Fruit fly (Drosophila melanogaster): ENCODE measurements around the gene CG12402.

The CG12402 gene

dm6 chr3R:14062869-14063543, 45.1 kb downstream of the CG12402 start:
- TF ChIP-seq eve (GFP tag; optimal IDR thresholded peaks at IDR 0.05): peak in 1 of 2 experiments; percentile 15
- TF ChIP-seq hkb (optimal IDR thresholded peaks at IDR 0.05): no peak
- TF ChIP-seq hkb (GFP tag; IDR thresholded peaks at IDR 0.05): no peak
- TF ChIP-seq CG11456 (GFP tag; IDR thresholded peaks at IDR 0.05): no peak
- peak; percentile 77 for TF ChIP-seq sd (tag; optimal IDR thresholded peaks at IDR 0.05)
- peak; percentile 44 for TF ChIP-seq CG13624 (GFP tag; optimal IDR thresholded peaks at IDR 0.05)
- peak; percentile 96 for TF ChIP-seq CG13894 (tag; optimal IDR thresholded peaks at IDR 0.05)
- TF ChIP-seq CG12769 (tag; optimal IDR thresholded peaks at IDR 0.05): peak; percentile 70
- TF ChIP-seq CG15073 (GFP tag; optimal IDR thresholded peaks at IDR 0.05): no peak

- peak; percentile 73 for TF ChIP-seq CG2678 (tag; optimal IDR thresholded peaks at IDR 0.05)
- no peak for TF ChIP-seq HLHmδ (GFP tag; optimal IDR thresholded peaks at IDR 0.05)
- peak; percentile 53 for TF ChIP-seq lilli (GFP tag; optimal IDR thresholded peaks at IDR 0.05)
- TF ChIP-seq bab2 (GFP tag; optimal IDR thresholded peaks at IDR 0.05): no peak
- peak; percentile 33 for TF ChIP-seq Xbp1 (GFP tag; optimal IDR thresholded peaks at IDR 0.05)
- TF ChIP-seq CG18619 (GFP tag; optimal IDR thresholded peaks at IDR 0.05): peak; percentile 35
- no peak for TF ChIP-seq dmrt11E (tag; optimal IDR thresholded peaks at IDR 0.05)
- peak; percentile 72 for TF ChIP-seq nom (GFP tag; optimal IDR thresholded peaks at IDR 0.05)
- TF ChIP-seq Fer3 (tag; optimal IDR thresholded peaks at IDR 0.05): peak; percentile 52
- TF ChIP-seq CG9817 (tag; optimal IDR thresholded peaks at IDR 0.05): peak; percentile 25
- peak; percentile 43 for TF ChIP-seq CG6689 (GFP tag; IDR thresholded peaks at IDR 0.05)
- TF ChIP-seq Ets97D (GFP tag; optimal IDR thresholded peaks at IDR 0.05): no peak
- TF ChIP-seq sug (tag; optimal IDR thresholded peaks at IDR 0.05): peak; percentile 74
- TF ChIP-seq CG18599 (GFP tag; optimal IDR thresholded peaks at IDR 0.05): peak; percentile 72
- TF ChIP-seq grau (tag; optimal IDR thresholded peaks at IDR 0.05): peak; percentile 59
- TF ChIP-seq CG8290 (GFP tag; optimal IDR thresholded peaks at IDR 0.05): no peak
- peak in 1 of 2 experiments; percentile 15 for TF ChIP-seq CG8290 (tag; optimal IDR thresholded peaks at IDR 0.05)
- no peak for TF ChIP-seq CG17829 (tag; optimal IDR thresholded peaks at IDR 0.05)
- TF ChIP-seq tgo (GFP tag; IDR thresholded peaks at IDR 0.05): no peak; the same call in 2 of the 3 replicates
- peak; percentile 18; the same call in 1 of the 2 replicates for TF ChIP-seq CG32532 (GFP tag; IDR thresholded peaks at IDR 0.05)
- TF ChIP-seq Eip74EF (GFP tag; optimal IDR thresholded peaks at IDR 0.05): peak in 1 of 2 experiments; percentile 19
- TF ChIP-seq gsb (GFP tag; IDR thresholded peaks at IDR 0.05): no peak
- TF ChIP-seq onecut (GFP tag; IDR thresholded peaks at IDR 0.05): no peak
- TF ChIP-seq cwo (GFP tag; optimal IDR thresholded peaks at IDR 0.05): peak; percentile 56
- peak; percentile 45 for TF ChIP-seq CG30403 (GFP tag; optimal IDR thresholded peaks at IDR 0.05)
- TF ChIP-seq Meics (GFP tag; optimal IDR thresholded peaks at IDR 0.05): peak; percentile 71
- TF ChIP-seq Abd-B (GFP tag; optimal IDR thresholded peaks at IDR 0.05): peak; percentile 7
- peak; percentile 40 for TF ChIP-seq phol (tag; optimal IDR thresholded peaks at IDR 0.05)
- peak; percentile 21 for TF ChIP-seq tio (GFP tag; optimal IDR thresholded peaks at IDR 0.05)
- TF ChIP-seq sens (GFP tag): peak; percentile 85
- TF ChIP-seq CG6854 (GFP tag; optimal IDR thresholded peaks at IDR 0.05): peak; percentile 27
- TF ChIP-seq dysf (GFP tag; IDR thresholded peaks at IDR 0.05): peak; percentile 59; the same call in 2 of the 3 replicates
- no peak for TF ChIP-seq CG7928 (GFP tag; optimal IDR thresholded peaks at IDR 0.05)
- TF ChIP-seq E2f1 (GFP tag; IDR thresholded peaks at IDR 0.05): 0 out of 2 replicates have a peak, but pooled peaks have one; percentile 10
- TF ChIP-seq emc (GFP tag; optimal IDR thresholded peaks at IDR 0.05): no peak
- TF ChIP-seq CG16815 (GFP tag; optimal IDR thresholded peaks at IDR 0.05): peak; percentile 4
- peak; percentile 31 for TF ChIP-seq CG13296 (GFP tag; optimal IDR thresholded peaks at IDR 0.05)
- TF ChIP-seq gcm2 (GFP tag; optimal IDR thresholded peaks at IDR 0.05): no peak
These were observed 45.9 kb downstream of the CG12402 start for dm6 chr3R:14061988-14062868.
